Fruit fly (Drosophila melanogaster): ENCODE data around the gene Slimp.

The Slimp gene

dm6 chr3R:24108902-24109389 lies 39.8 kb downstream of the Slimp start, which contains the start of the genes eIF4EHP and CG18428:
eIF4EHP (minus strand) TSS chr3R:24108960.
CG18428 (plus strand) TSS chr3R:24109336.
- TF ChIP-seq tai (GFP tag; optimal IDR thresholded peaks at IDR 0.05) (no peak), Dfd (GFP tag; optimal IDR thresholded peaks at IDR 0.05) (peak; percentile 98), dl (GFP tag; optimal IDR thresholded peaks at IDR 0.05; ENCODE audit: insufficient read depth in 1 of 2, partially characterized antibody in 2 of 2) (no peak), Abd-B (GFP tag; optimal IDR thresholded peaks at IDR 0.05) (no peak), pan (optimal IDR thresholded peaks at IDR 0.05) (peak; percentile 84), Vsx2 (GFP tag; optimal IDR thresholded peaks at IDR 0.05; ENCODE audit: partially characterized antibody) (no peak), Hr78 (GFP tag; optimal IDR thresholded peaks at IDR 0.05) (no peak), sv (GFP tag; optimal IDR thresholded peaks at IDR 0.05) (peak; percentile 94), Mio (GFP tag; optimal IDR thresholded peaks at IDR 0.05) (peak; percentile 70), GATAd (GFP tag; optimal IDR thresholded peaks at IDR 0.05) (peak; percentile 76), Rel (GFP tag; optimal IDR thresholded peaks at IDR 0.05) (peak; percentile 83), Rel (tag; optimal IDR thresholded peaks at IDR 0.05) (peak; percentile 95), HLH106 (tag; optimal IDR thresholded peaks at IDR 0.05) (peak; percentile 100), Jra (GFP tag; optimal IDR thresholded peaks at IDR 0.05) (peak; percentile 82), dmrt93B (GFP tag; optimal IDR thresholded peaks at IDR 0.05) (peak; percentile 99), usp (GFP tag; optimal IDR thresholded peaks at IDR 0.05) (no peak), ey (GFP tag; optimal IDR thresholded peaks at IDR 0.05) (peak; percentile 88), Sp1 (GFP tag; optimal IDR thresholded peaks at IDR 0.05) (peak; percentile 100), CG9705 (GFP tag; optimal IDR thresholded peaks at IDR 0.05) (peak; percentile 99), CrebA (GFP tag; optimal IDR thresholded peaks at IDR 0.05; ENCODE audit: borderline replicate concordance) (no peak), N (GFP tag; optimal IDR thresholded peaks at IDR 0.05) (no peak), brk (GFP tag; optimal IDR thresholded peaks at IDR 0.05) (peak; percentile 95), OdsH (GFP tag; optimal IDR thresholded peaks at IDR 0.05) (peak; percentile 99), rgr (GFP tag; optimal IDR thresholded peaks at IDR 0.05) (peak; percentile 99), CG32264 (GFP tag; optimal IDR thresholded peaks at IDR 0.05) (peak; percentile 41), dsf (GFP tag; optimal IDR thresholded peaks at IDR 0.05; ENCODE audit: borderline replicate concordance) (peak; percentile 87), sage (GFP tag; optimal IDR thresholded peaks at IDR 0.05) (peak; percentile 94), fru (GFP tag; optimal IDR thresholded peaks at IDR 0.05) (peak; percentile 87), br (GFP tag; optimal IDR thresholded peaks at IDR 0.05) (peak; percentile 89), Hr83 (GFP tag; optimal IDR thresholded peaks at IDR 0.05; ENCODE audit: poor library complexity, severe bottlenecking) (peak; percentile 94), Dif (GFP tag; optimal IDR thresholded peaks at IDR 0.05; ENCODE audit: partially characterized antibody) (peak; percentile 34), h (GFP tag; optimal IDR thresholded peaks at IDR 0.05) (peak; percentile 96), Hnf4 (GFP tag; optimal IDR thresholded peaks at IDR 0.05) (peak; percentile 91), Myc (optimal IDR thresholded peaks at IDR 0.05) (peak; percentile 79), psq (GFP tag; optimal IDR thresholded peaks at IDR 0.05) (peak; percentile 98), woc (GFP tag; optimal IDR thresholded peaks at IDR 0.05) (peak; percentile 94), lola (GFP tag; optimal IDR thresholded peaks at IDR 0.05) (no peak), jim (GFP tag; optimal IDR thresholded peaks at IDR 0.05) (peak; percentile 30), foxo (GFP tag; optimal IDR thresholded peaks at IDR 0.05) (peak in 1 of 2 experiments; percentile 99)

dm6 chr3R:24106879-24107441 lies 41.8 kb downstream of the Slimp start, which contains the start of gene CG10694:
CG10694 (plus strand) TSS chr3R:24107391.
- TF ChIP-seq Hnf4 (GFP tag; optimal IDR thresholded peaks at IDR 0.05) (no peak), lola (GFP tag; optimal IDR thresholded peaks at IDR 0.05) (no peak), CrebA (GFP tag; optimal IDR thresholded peaks at IDR 0.05; ENCODE audit: borderline replicate concordance) (no peak), tai (GFP tag; optimal IDR thresholded peaks at IDR 0.05) (no peak), pan (optimal IDR thresholded peaks at IDR 0.05) (no peak), foxo (GFP tag; optimal IDR thresholded peaks at IDR 0.05) (no peak), Dfd (GFP tag; optimal IDR thresholded peaks at IDR 0.05) (no peak), N (GFP tag; optimal IDR thresholded peaks at IDR 0.05) (no peak), jim (GFP tag; optimal IDR thresholded peaks at IDR 0.05) (no peak), sage (GFP tag; optimal IDR thresholded peaks at IDR 0.05) (no peak), Rel (GFP tag; optimal IDR thresholded peaks at IDR 0.05) (no peak), Rel (tag; optimal IDR thresholded peaks at IDR 0.05) (no peak), Mio (GFP tag; optimal IDR thresholded peaks at IDR 0.05) (no peak), ey (GFP tag; optimal IDR thresholded peaks at IDR 0.05) (no peak), CG9705 (GFP tag; optimal IDR thresholded peaks at IDR 0.05) (no peak)

Data from whole organism, wandering third instar larva.